Worm (Caenorhabditis elegans) whole organism, young adult: Measurements from ENCODE around the gene C51E3.6.

ENCODE experiments used
- B0035.1 ChIP-seq: sonication (generic microtip); optimal IDR thresholded peaks from 2 replicates; lab custom pipeline; 2016; ENCODE audit warnings: missing genetic modification characterization, mild to moderate bottlenecking, missing compliant biosample characterization, missing genotype, missing genetic modification reagents
- B0261.1 ChIP-seq: sonication (generic microtip); optimal IDR thresholded peaks from 2 replicates; lab custom pipeline; 2016; ENCODE audit warnings: mild to moderate bottlenecking, missing genetic modification characterization, moderate library complexity, missing compliant biosample characterization
- B0336.3 ChIP-seq: fragments of 200-800 bp; sonication (Bioruptor generic); IDR thresholded peaks from 2 replicates; pipeline ENCODE4 v1.3.6; 2022; ENCODE audit warnings: missing genetic modification characterization, missing compliant biosample characterization
- C17E4.6 ChIP-seq: fragments of 200-800 bp; sonication (Bioruptor generic); IDR thresholded peaks from 2 replicates; pipeline ENCODE4 v1.3.6; 2022; ENCODE audit warnings: missing genetic modification reagents, missing genetic modification characterization, missing compliant biosample characterization
- D2030.7 ChIP-seq: fragments of 200-800 bp; sonication (Bioruptor generic); IDR thresholded peaks from 2 replicates; pipeline ENCODE4 v1.3.6; 2022; ENCODE audit warnings: missing genetic modification reagents, missing genetic modification characterization, missing compliant biosample characterization
- F22D6.2 ChIP-seq: sonication (generic microtip); optimal IDR thresholded peaks from 2 replicates; lab custom pipeline; 2016; ENCODE audit warnings: mild to moderate bottlenecking, missing genetic modification characterization, missing compliant biosample characterization
- F37B4.10 ChIP-seq: fragments of 200-800 bp; sonication (Bioruptor generic); IDR thresholded peaks from 2 replicates; pipeline ENCODE4 v1.3.6; 2022; ENCODE audit warnings: missing genetic modification characterization, missing compliant biosample characterization
- F39B2.1 ChIP-seq: fragments of 200-800 bp; sonication (Bioruptor generic); IDR thresholded peaks from 2 replicates; pipeline ENCODE4 v1.3.6; 2022; ENCODE audit warnings: missing genetic modification reagents, missing genetic modification characterization, missing compliant biosample characterization
- F49E8.2 ChIP-seq: sonication (generic microtip); optimal IDR thresholded peaks from 3 replicates; lab custom pipeline; 2017; ENCODE audit warnings: missing genetic modification characterization, mild to moderate bottlenecking, missing compliant biosample characterization, antibody characterized with exemption, moderate library complexity; ENCODE audit not compliant: insufficient read depth
- F55B11.4 ChIP-seq: sonication (generic microtip); optimal IDR thresholded peaks from 2 replicates; lab custom pipeline; 2016; ENCODE audit warnings: missing compliant biosample characterization, missing genetic modification characterization, borderline replicate concordance; ENCODE audit not compliant: insufficient read depth
- K11D2.4 ChIP-seq: fragments of 200-800 bp; sonication (Bioruptor generic); IDR thresholded peaks from 2 replicates; pipeline ENCODE4 v1.3.6; 2022; ENCODE audit warnings: missing genetic modification reagents, missing genetic modification characterization, missing compliant biosample characterization
- T07F8.4 ChIP-seq: sonication (generic microtip); optimal IDR thresholded peaks from 2 replicates; lab custom pipeline; 2016; ENCODE audit warnings: mild to moderate bottlenecking, missing genetic modification characterization, moderate library complexity, missing compliant biosample characterization
- Y53F4B.3 ChIP-seq: fragments of 200-800 bp; sonication (Bioruptor generic); IDR thresholded peaks from 2 replicates; pipeline ENCODE4 v1.3.6; 2022; ENCODE audit warnings: missing genetic modification reagents, missing genetic modification characterization, missing compliant biosample characterization
- Y53G8AR.9 ChIP-seq: fragments of 200-800 bp; sonication (Bioruptor generic); conservative IDR thresholded peaks from 2 replicates; pipeline ENCODE4 v1.3.6; 2022; ENCODE audit warnings: missing genetic modification reagents, missing genetic modification characterization, missing compliant biosample characterization
- Y95B8A.8 ChIP-seq: fragments of 200-800 bp; sonication (Bioruptor generic); IDR thresholded peaks from 2 replicates; pipeline ENCODE4 v1.3.6; 2022; ENCODE audit warnings: missing genetic modification reagents, missing genetic modification characterization, missing compliant biosample characterization
- ZK185.1 ChIP-seq: sonication (generic microtip); optimal IDR thresholded peaks from 2 replicates; lab custom pipeline; 2016; ENCODE audit warnings: mild to moderate bottlenecking, missing genetic modification characterization, missing compliant biosample characterization; ENCODE audit not compliant: poor library complexity, severe bottlenecking
- athp-1 ChIP-seq: sonication (generic microtip); optimal IDR thresholded peaks from 2 replicates; lab custom pipeline; 2017; ENCODE audit warnings: mild to moderate bottlenecking, missing genetic modification characterization, missing compliant biosample characterization
- attf-6 ChIP-seq: fragments of 200-800 bp; sonication (Bioruptor generic); IDR thresholded peaks from 2 replicates; pipeline ENCODE4 v1.3.6; 2022; ENCODE audit warnings: missing genetic modification reagents, missing genetic modification characterization, missing compliant biosample characterization
- bed-1 ChIP-seq: fragments of 200-800 bp; sonication (Bioruptor generic); IDR thresholded peaks from 2 replicates; pipeline ENCODE4 v1.3.6; 2022; ENCODE audit warnings: missing genetic modification reagents, missing genetic modification characterization, missing compliant biosample characterization
- cebp-2 ChIP-seq: fragments of 200-800 bp; sonication (Bioruptor generic); IDR thresholded peaks from 2 replicates; pipeline ENCODE4 v1.3.6; 2022; ENCODE audit warnings: missing genetic modification characterization, missing compliant biosample characterization
- ceh-27 ChIP-seq: fragments of 200-800 bp; sonication (Bioruptor generic); optimal IDR thresholded peaks from 2 replicates; lab custom pipeline; 2018; ENCODE audit warnings: mild to moderate bottlenecking, missing genetic modification characterization, moderate library complexity, missing compliant biosample characterization
- ceh-91 ChIP-seq: fragments of 200-800 bp; sonication (Bioruptor generic); IDR thresholded peaks from 2 replicates; pipeline ENCODE4 v1.3.6; 2022; ENCODE audit warnings: missing genetic modification reagents, missing genetic modification characterization, missing compliant biosample characterization
- efl-1 ChIP-seq: fragments of 150-350 bp; optimal IDR thresholded peaks from 2 replicates; lab custom pipeline; 2014; ENCODE audit warnings: missing biosample characterization, missing genetic modification reagents, missing genetic modification characterization
- egl-44 ChIP-seq: fragments of 200-800 bp; sonication (Bioruptor generic); IDR thresholded peaks from 2 replicates; pipeline ENCODE4 v1.3.6; 2022; ENCODE audit warnings: missing genetic modification reagents, missing genetic modification characterization, missing compliant biosample characterization
- fkh-3 ChIP-seq: sonication (generic microtip); optimal IDR thresholded peaks from 2 replicates; lab custom pipeline; 2016; ENCODE audit warnings: mild to moderate bottlenecking, missing genetic modification characterization, missing compliant biosample characterization
- let-526 ChIP-seq: fragments of 200-800 bp; sonication (Bioruptor generic); IDR thresholded peaks from 2 replicates; pipeline ENCODE4 v1.3.6; 2022; ENCODE audit warnings: missing genetic modification reagents, missing genetic modification characterization, missing compliant biosample characterization
- let-607 ChIP-seq, 2 experiments: fragments of 200-800 bp in 1 of 2; sonication (Bioruptor generic) in 1 of 2; sonication (generic microtip) in 1 of 2; optimal IDR thresholded peaks; 2 replicates each; lab custom pipeline; 2016 to 2018; ENCODE audit warnings: mild to moderate bottlenecking in 2 of 2, missing compliant biosample characterization in 2 of 2, missing genetic modification characterization in 2 of 2, moderate library complexity in 2 of 2, missing genotype in 1 of 2
- lin-26 ChIP-seq: fragments of 200-800 bp; sonication (Bioruptor generic); IDR thresholded peaks from 2 replicates; pipeline ENCODE4 v1.3.6; 2022; ENCODE audit warnings: missing genetic modification reagents, missing genetic modification characterization, missing compliant biosample characterization
- lsy-27 ChIP-seq: sonication (generic microtip); optimal IDR thresholded peaks from 2 replicates; lab custom pipeline; 2017; ENCODE audit warnings: missing genetic modification characterization, mild to moderate bottlenecking, missing compliant biosample characterization, antibody characterized with exemption, missing genotype, borderline replicate concordance; ENCODE audit not compliant: insufficient read depth
- madf-3 ChIP-seq: fragments of 200-800 bp; sonication (Bioruptor generic); IDR thresholded peaks from 2 replicates; pipeline ENCODE4 v1.3.6; 2022; ENCODE audit warnings: missing genetic modification reagents, missing genetic modification characterization, missing compliant biosample characterization
- madf-8 ChIP-seq: fragments of 200-800 bp; sonication (Bioruptor generic); conservative IDR thresholded peaks from 2 replicates; pipeline ENCODE4 v1.3.6; 2022; ENCODE audit warnings: missing genetic modification reagents, missing genetic modification characterization, missing compliant biosample characterization
- mcd-1 ChIP-seq: fragments of 200-800 bp; sonication (Bioruptor generic); IDR thresholded peaks from 2 replicates; pipeline ENCODE4 v1.3.6; 2022; ENCODE audit warnings: missing genetic modification reagents, missing genetic modification characterization, missing compliant biosample characterization
- nfyb-1 ChIP-seq: fragments of 200-800 bp; sonication (Bioruptor generic); IDR thresholded peaks from 2 replicates; pipeline ENCODE4 v1.3.6; 2022; ENCODE audit warnings: missing genetic modification reagents, missing genetic modification characterization, missing compliant biosample characterization
- snpc-1.1 ChIP-seq: sonication (generic microtip); optimal IDR thresholded peaks from 2 replicates; lab custom pipeline; 2017; ENCODE audit warnings: missing genetic modification characterization, mild to moderate bottlenecking, missing compliant biosample characterization, antibody characterized with exemption, moderate library complexity, missing genotype, missing genetic modification reagents; ENCODE audit not compliant: insufficient read depth
- snpc-1.3 ChIP-seq: sonication (generic microtip); optimal IDR thresholded peaks from 2 replicates; lab custom pipeline; 2017; ENCODE audit warnings: missing genetic modification characterization, mild to moderate bottlenecking, missing compliant biosample characterization, antibody characterized with exemption, moderate library complexity, missing genotype, missing genetic modification reagents; ENCODE audit not compliant: insufficient read depth
- somi-1 ChIP-seq: fragments of 200-800 bp; sonication (Bioruptor generic); optimal IDR thresholded peaks from 2 replicates; lab custom pipeline; 2018; ENCODE audit warnings: mild to moderate bottlenecking, missing genetic modification characterization, missing compliant biosample characterization
- sptf-2 ChIP-seq: fragments of 200-800 bp; sonication (Bioruptor generic); optimal IDR thresholded peaks from 2 replicates; lab custom pipeline; 2018; ENCODE audit warnings: mild to moderate bottlenecking, missing genetic modification characterization, missing compliant biosample characterization
- xnd-1 ChIP-seq: sonication (generic microtip); optimal IDR thresholded peaks from 2 replicates; lab custom pipeline; 2016; ENCODE audit warnings: missing genotype, missing genetic modification reagents, missing genetic modification characterization, missing compliant biosample characterization
- zim-3 ChIP-seq: sonication (generic microtip); optimal IDR thresholded peaks from 2 replicates; lab custom pipeline; 2017; ENCODE audit warnings: mild to moderate bottlenecking, missing genetic modification characterization, moderate library complexity, missing compliant biosample characterization
- ztf-18 ChIP-seq: sonication (generic microtip); optimal IDR thresholded peaks from 2 replicates; lab custom pipeline; 2016; ENCODE audit warnings: missing genotype, mild to moderate bottlenecking, missing genetic modification characterization, missing compliant biosample characterization
- ztf-25 ChIP-seq: fragments of 200-800 bp; sonication (Bioruptor generic); IDR thresholded peaks from 2 replicates; pipeline ENCODE4 v1.3.6; 2022; ENCODE audit warnings: missing genetic modification reagents, missing genetic modification characterization, missing compliant biosample characterization
- ztf-26 ChIP-seq: sonication (generic microtip); optimal IDR thresholded peaks from 2 replicates; lab custom pipeline; 2017; ENCODE audit warnings: missing genetic modification characterization, missing compliant biosample characterization

Gene C51E3.6

DNA sequence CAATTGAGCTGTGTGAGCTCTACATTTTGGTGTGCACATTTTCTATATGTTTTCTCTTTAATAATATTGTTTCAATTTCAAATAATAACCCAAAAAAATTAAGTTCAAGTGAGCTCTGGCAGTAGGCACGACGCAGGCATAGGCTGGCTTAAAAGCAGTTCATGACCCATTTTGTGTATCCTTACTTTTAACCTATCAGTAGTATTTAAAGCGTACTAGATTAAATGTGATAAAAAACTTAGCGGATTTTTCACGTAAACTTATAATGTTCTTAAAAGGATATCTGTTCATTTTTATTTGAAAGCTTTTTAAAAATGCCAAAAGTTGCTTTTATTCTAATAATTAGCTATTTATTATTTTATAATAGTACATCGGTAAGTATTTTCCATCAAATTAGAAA, 42.9 kb downstream of the C51E3.6 start, which contains the start of gene C08B6.6:
C08B6.6 (plus strand) TSS at position 301 of the 400 bp plus-strand sequence.
- TF ChIP-seq snpc-1.1 (tag; lab: Kevin White, UChicago) (no peak), D2030.7 (GFP tag; lab: Robert Waterston, UW) (no peak), Y53F4B.3 (GFP tag; lab: Robert Waterston, UW) (no peak), ztf-18 (tag; lab: Kevin White, UChicago) (no peak), T07F8.4 (tag; lab: Kevin White, UChicago) (no peak), let-526 (no peak), madf-8 (GFP tag; lab: Robert Waterston, UW) (no peak), K11D2.4 (GFP tag; lab: Robert Waterston, UW) (no peak)

DNA sequence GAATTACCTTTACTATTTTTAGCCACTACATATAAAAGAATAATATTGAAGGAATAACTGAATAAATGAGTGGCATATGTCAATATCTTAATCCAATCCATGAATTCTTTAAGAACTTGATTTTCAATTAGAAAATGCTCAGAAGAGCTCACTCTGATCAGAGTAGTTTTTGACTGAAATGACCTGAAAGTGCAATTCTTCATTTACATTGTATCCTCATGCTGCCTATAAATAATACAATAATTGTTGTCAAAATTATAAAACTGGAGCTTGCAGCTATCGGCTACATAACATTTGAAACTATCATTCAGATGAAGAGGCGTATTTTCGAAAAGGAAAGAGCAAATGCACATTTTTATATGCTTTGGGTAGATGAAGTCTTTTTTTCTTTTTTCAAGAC, 43.6 kb downstream of the C51E3.6 start, which contains the start of gene srxa-19:
srxa-19 (minus strand) TSS at position 101 of the 400 bp plus-strand sequence.
- no peak for TF ChIP-seq mcd-1
- TF ChIP-seq snpc-1.3 (tag; lab: Kevin White, UChicago), result no peak
- TF ChIP-seq F49E8.2 (tag; lab: Kevin White, UChicago), result no peak
- TF ChIP-seq sptf-2 (GFP tag; lab: Kevin White, UChicago), result no peak
- no peak for TF ChIP-seq Y53G8AR.9 (GFP tag; lab: Robert Waterston, UW)
- no peak for TF ChIP-seq xnd-1 (tag; lab: Kevin White, UChicago)
- no peak for TF ChIP-seq ztf-25 (GFP tag; lab: Robert Waterston, UW)
- TF ChIP-seq madf-3 (GFP tag; lab: Robert Waterston, UW), result no peak
- no peak for TF ChIP-seq egl-44
- no peak for TF ChIP-seq madf-8 (GFP tag; lab: Robert Waterston, UW)
- TF ChIP-seq zim-3 (tag; lab: Kevin White, UChicago), result no peak
- TF ChIP-seq somi-1 (GFP tag; lab: Kevin White, UChicago), result no peak
- no peak for TF ChIP-seq nfyb-1 (GFP tag; lab: Robert Waterston, UW)
- TF ChIP-seq F22D6.2, result no peak
- no peak for TF ChIP-seq F39B2.1 (GFP tag; lab: Robert Waterston, UW)
- TF ChIP-seq Y53F4B.3 (GFP tag; lab: Robert Waterston, UW), result no peak
- TF ChIP-seq, all 124 proteins: peak for 0

ce11 chrV:10120898-10121297, 45.4 kb downstream of the C51E3.6 start, which contains the start of gene srxa-18:
Gene srxa-18 (minus strand): TSS chrV:10120997.
- no peak for TF ChIP-seq ceh-27 (GFP tag; lab: Kevin White, UChicago)
- TF ChIP-seq B0336.3, result no peak
- TF ChIP-seq lin-26 (GFP tag; lab: Robert Waterston, UW), result no peak
- TF ChIP-seq cebp-2 (GFP tag; lab: Robert Waterston, UW), result no peak
- TF ChIP-seq bed-1 (GFP tag; lab: Robert Waterston, UW), result no peak
- TF ChIP-seq let-607 (tag; optimal IDR thresholded peaks at IDR 0.05; lab: Kevin White, UChicago), result no peak
- no peak for TF ChIP-seq ztf-26 (tag; lab: Kevin White, UChicago)
- no peak for TF ChIP-seq F37B4.10 (GFP tag; lab: Robert Waterston, UW)
- TF ChIP-seq B0261.1 (tag; lab: Kevin White, UChicago), result no peak
- TF ChIP-seq lsy-27, result no peak
- no peak for TF ChIP-seq let-526
- TF ChIP-seq athp-1 (tag; lab: Kevin White, UChicago), result no peak
- TF ChIP-seq, all 124 proteins: peak for 0

DNA sequence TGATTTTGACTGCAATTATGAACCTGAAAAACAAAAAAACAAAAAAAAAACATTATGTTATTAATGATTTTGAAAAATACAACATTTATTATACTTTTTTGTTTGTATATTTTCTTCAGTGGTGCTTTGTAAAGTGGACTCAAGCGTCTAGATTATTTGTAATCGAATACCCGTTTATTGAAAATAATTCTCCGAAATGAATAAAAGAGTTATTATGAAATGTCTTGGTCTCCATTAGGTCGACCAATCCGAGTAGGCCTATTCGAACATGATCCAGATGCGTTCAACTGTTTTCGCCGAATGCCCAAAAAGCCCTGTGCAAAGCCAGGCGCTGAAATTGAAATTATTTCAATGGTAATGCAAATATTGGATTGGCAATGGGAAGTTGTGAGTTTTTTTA, 48.8 kb downstream of the C51E3.6 start, which contains the start of gene C08B6.5:
C08B6.5 (plus strand) TSS at position 301 of the 400 bp plus-strand sequence.
- TF ChIP-seq attf-6 (GFP tag; lab: Robert Waterston, UW), result no peak
- no peak for TF ChIP-seq F22D6.2
- no peak for TF ChIP-seq C17E4.6 (GFP tag; lab: Robert Waterston, UW)
- TF ChIP-seq madf-3 (GFP tag; lab: Robert Waterston, UW), result no peak
- TF ChIP-seq cebp-2 (GFP tag; lab: Robert Waterston, UW), result no peak
- TF ChIP-seq fkh-3 (tag; lab: Kevin White, UChicago), result no peak
- TF ChIP-seq F49E8.2 (tag; lab: Kevin White, UChicago), result no peak
- no peak for TF ChIP-seq ZK185.1 (tag; lab: Kevin White, UChicago)
- no peak for TF ChIP-seq F55B11.4 (tag; lab: Kevin White, UChicago)
- no peak for TF ChIP-seq efl-1
- no peak for TF ChIP-seq Y95B8A.8 (GFP tag; lab: Robert Waterston, UW)
- TF ChIP-seq F39B2.1 (GFP tag; lab: Robert Waterston, UW), result no peak
- no peak for TF ChIP-seq ceh-91 (GFP tag; lab: Robert Waterston, UW)
- no peak for TF ChIP-seq zim-3 (tag; lab: Kevin White, UChicago)
- TF ChIP-seq sptf-2 (GFP tag; lab: Kevin White, UChicago), result no peak
- TF ChIP-seq B0035.1, result no peak
- no peak for TF ChIP-seq ceh-27 (GFP tag; lab: Kevin White, UChicago)
